Fruit fly (Drosophila melanogaster) whole organism, prepupa: Measurements from ENCODE around the gene SWIP.

ENCODE experiments used
- Blimp-1 ChIP-seq: fragments of 200-800 bp; sonication (Bioruptor generic); optimal IDR thresholded peaks from 3 replicates; lab custom pipeline; 2017; ENCODE audit warnings: missing biosample characterization, missing genetic modification characterization, mild to moderate bottlenecking, moderate library complexity, missing genetic modification reagents
- CG10631 ChIP-seq: fragments of 200-800 bp; sonication (Bioruptor generic); optimal IDR thresholded peaks from 2 replicates; lab custom pipeline; 2016; ENCODE audit warnings: missing biosample characterization, missing genetic modification characterization
- CG11294 ChIP-seq: fragments of 200-800 bp; sonication (Bioruptor generic); IDR thresholded peaks from 2 replicates; pipeline ENCODE4 v1.3.6; 2022; ENCODE audit warnings: missing biosample characterization, missing genetic modification characterization
- CG11762 ChIP-seq: fragments of 200-800 bp; sonication (Bioruptor generic); optimal IDR thresholded peaks from 3 replicates; lab custom pipeline; 2016; ENCODE audit warnings: missing biosample characterization, missing genetic modification characterization; ENCODE audit not compliant: insufficient read depth
- CG11902 ChIP-seq: fragments of 200-800 bp; sonication (Bioruptor generic); optimal IDR thresholded peaks from 3 replicates; lab custom pipeline; 2016; ENCODE audit warnings: missing biosample characterization, missing genetic modification characterization
- CG15336 ChIP-seq: fragments of 200-800 bp; sonication (Bioruptor generic); IDR thresholded peaks from 2 replicates; pipeline ENCODE4 v1.3.6; 2022; ENCODE audit warnings: missing biosample characterization, missing genetic modification characterization
- CG1621 ChIP-seq: fragments of 200-800 bp; sonication (Bioruptor generic); optimal IDR thresholded peaks from 3 replicates; lab custom pipeline; 2018; ENCODE audit warnings: missing biosample characterization, mild to moderate bottlenecking, missing genetic modification characterization
- CG3032 ChIP-seq: fragments of 200-800 bp; optimal IDR thresholded peaks from 2 replicates; lab custom pipeline; 2019; ENCODE audit warnings: missing biosample characterization, mild to moderate bottlenecking, missing genetic modification characterization, moderate library complexity
- CG31627 ChIP-seq: fragments of 200-800 bp; sonication (Bioruptor generic); optimal IDR thresholded peaks from 3 replicates; lab custom pipeline; 2016; ENCODE audit warnings: missing biosample characterization, missing genetic modification characterization
- CG32006 ChIP-seq: fragments of 200-800 bp; sonication (Bioruptor generic); optimal IDR thresholded peaks from 3 replicates; lab custom pipeline; 2017; ENCODE audit warnings: missing biosample characterization, mild to moderate bottlenecking, missing genetic modification characterization
- CG3919 ChIP-seq: fragments of 200-800 bp; sonication (Bioruptor generic); optimal IDR thresholded peaks from 3 replicates; lab custom pipeline; 2016; ENCODE audit warnings: missing biosample characterization, missing genetic modification characterization
- CG4318 ChIP-seq: fragments of 200-800 bp; sonication (Bioruptor generic); optimal IDR thresholded peaks from 3 replicates; lab custom pipeline; 2017; ENCODE audit warnings: missing biosample characterization, mild to moderate bottlenecking, missing genetic modification characterization
- CG6163 ChIP-seq: fragments of 200-800 bp; sonication (Bioruptor generic); IDR thresholded peaks from 3 replicates; pipeline ENCODE4 v1.3.6; 2022; ENCODE audit warnings: missing biosample characterization, missing genetic modification characterization
- CG6276 ChIP-seq: fragments of 200-800 bp; sonication (Bioruptor generic); optimal IDR thresholded peaks from 2 replicates; lab custom pipeline; 2017; ENCODE audit warnings: missing biosample characterization, mild to moderate bottlenecking, missing genetic modification characterization
- CG6792 ChIP-seq: fragments of 200-800 bp; sonication (Bioruptor generic); optimal IDR thresholded peaks from 3 replicates; lab custom pipeline; 2016; ENCODE audit warnings: missing biosample characterization, missing genetic modification characterization
- CG6808 ChIP-seq: fragments of 200-800 bp; sonication (Bioruptor generic); optimal IDR thresholded peaks from 3 replicates; lab custom pipeline; 2017; ENCODE audit warnings: missing biosample characterization, missing genetic modification characterization, mild to moderate bottlenecking, moderate library complexity, missing genetic modification reagents
- CG6854 ChIP-seq: fragments of 200-800 bp; sonication (Bioruptor generic); optimal IDR thresholded peaks from 2 replicates; lab custom pipeline; 2017; ENCODE audit warnings: missing biosample characterization, mild to moderate bottlenecking, missing genetic modification characterization
- CG7368 ChIP-seq: fragments of 200-800 bp; sonication (Bioruptor generic); optimal IDR thresholded peaks from 3 replicates; lab custom pipeline; 2016; ENCODE audit warnings: missing biosample characterization, missing genetic modification characterization
- CG8119 ChIP-seq: fragments of 200-800 bp; sonication (Bioruptor generic); IDR thresholded peaks from 3 replicates; pipeline ENCODE4 v1.3.6; 2022; ENCODE audit warnings: missing biosample characterization, missing genetic modification characterization
- CG8319 ChIP-seq: fragments of 200-800 bp; sonication (Bioruptor generic); optimal IDR thresholded peaks from 3 replicates; lab custom pipeline; 2016; ENCODE audit warnings: missing biosample characterization, missing genetic modification characterization
- CG8632 ChIP-seq: fragments of 200-800 bp; sonication (Bioruptor generic); optimal IDR thresholded peaks from 3 replicates; lab custom pipeline; 2016; ENCODE audit warnings: missing biosample characterization, missing genetic modification characterization
- CG9139 ChIP-seq: fragments of 200-800 bp; sonication (Bioruptor generic); optimal IDR thresholded peaks from 3 replicates; lab custom pipeline; 2017; ENCODE audit warnings: missing biosample characterization, mild to moderate bottlenecking, missing genetic modification characterization
- Eip75B ChIP-seq: fragments of 200-800 bp; sonication (Bioruptor generic); optimal IDR thresholded peaks from 3 replicates; lab custom pipeline; 2016; ENCODE audit warnings: missing biosample characterization, missing genetic modification characterization
- Eip78C ChIP-seq: fragments of 200-800 bp; sonication (Bioruptor generic); peaks from one replicate; lab custom pipeline; 2016; ENCODE audit warnings: missing biosample characterization, missing genetic modification characterization
- Eip93F ChIP-seq: fragments of 200-800 bp; sonication (Bioruptor generic); optimal IDR thresholded peaks from 2 replicates; lab custom pipeline; 2016; ENCODE audit warnings: missing biosample characterization, mild to moderate bottlenecking, missing genetic modification characterization
- Ets21C ChIP-seq: fragments of 200-800 bp; sonication (Bioruptor generic); optimal IDR thresholded peaks from 3 replicates; lab custom pipeline; 2016; ENCODE audit warnings: missing biosample characterization, missing genetic modification characterization
- Ets96B ChIP-seq: fragments of 200-800 bp; optimal IDR thresholded peaks from 2 replicates; lab custom pipeline; 2019; ENCODE audit warnings: missing biosample characterization, mild to moderate bottlenecking, missing genetic modification characterization, moderate library complexity
- Gug ChIP-seq: fragments of 200-800 bp; sonication (Bioruptor generic); IDR thresholded peaks from 2 replicates; pipeline ENCODE4 v1.3.6; 2022; ENCODE audit warnings: missing biosample characterization, missing genetic modification characterization
- Hr38 ChIP-seq: sonication (Bioruptor generic); optimal IDR thresholded peaks from 2 replicates; lab custom pipeline; 2016; ENCODE audit warnings: missing biosample characterization, missing genetic modification characterization
- Hr39 ChIP-seq: fragments of 200-800 bp; sonication (Bioruptor generic); optimal IDR thresholded peaks from 2 replicates; lab custom pipeline; 2016; ENCODE audit warnings: missing biosample characterization, missing genetic modification characterization
- Hr4 ChIP-seq: fragments of 200-800 bp; sonication (Bioruptor generic); optimal IDR thresholded peaks from 3 replicates; lab custom pipeline; 2016; ENCODE audit warnings: missing biosample characterization, missing genetic modification characterization
- Lpt ChIP-seq: fragments of 200-800 bp; sonication (Bioruptor generic); optimal IDR thresholded peaks from 3 replicates; lab custom pipeline; 2016; ENCODE audit warnings: missing biosample characterization, missing genetic modification characterization
- OdsH ChIP-seq: fragments of 200-800 bp; sonication (Bioruptor generic); optimal IDR thresholded peaks from 3 replicates; lab custom pipeline; 2016; ENCODE audit warnings: missing biosample characterization, missing genetic modification characterization
- Smox ChIP-seq: fragments of 200-800 bp; sonication (Bioruptor generic); optimal IDR thresholded peaks from 3 replicates; lab custom pipeline; 2016; ENCODE audit warnings: missing biosample characterization, missing genetic modification characterization
- Sox14 ChIP-seq: fragments of 200-800 bp; sonication (Bioruptor generic); optimal IDR thresholded peaks from 3 replicates; lab custom pipeline; 2016; ENCODE audit warnings: missing biosample characterization, missing genetic modification characterization
- Sox15 ChIP-seq: fragments of 200-800 bp; sonication (Bioruptor generic); optimal IDR thresholded peaks from 3 replicates; lab custom pipeline; 2016; ENCODE audit warnings: missing biosample characterization, missing genetic modification characterization
- achi ChIP-seq: fragments of 200-800 bp; sonication (Bioruptor generic); optimal IDR thresholded peaks from 3 replicates; lab custom pipeline; 2016; ENCODE audit warnings: missing biosample characterization, missing genetic modification characterization
- acj6 ChIP-seq: fragments of 200-800 bp; sonication (Bioruptor generic); optimal IDR thresholded peaks from 3 replicates; lab custom pipeline; 2016; ENCODE audit warnings: missing biosample characterization, missing genetic modification characterization
- cyc ChIP-seq: fragments of 200-800 bp; sonication (Bioruptor generic); optimal IDR thresholded peaks from 3 replicates; lab custom pipeline; 2016; ENCODE audit warnings: missing biosample characterization, missing genetic modification characterization
- dac ChIP-seq: fragments of 200-800 bp; sonication (Bioruptor generic); optimal IDR thresholded peaks from 2 replicates; lab custom pipeline; 2017; ENCODE audit warnings: missing biosample characterization, mild to moderate bottlenecking, missing genetic modification characterization
- eg ChIP-seq: fragments of 200-800 bp; sonication (Bioruptor generic); IDR thresholded peaks from 3 replicates; pipeline ENCODE4 v1.3.6; 2022; ENCODE audit warnings: missing biosample characterization, missing genetic modification characterization
- fd59A ChIP-seq: fragments of 200-800 bp; sonication (Bioruptor generic); optimal IDR thresholded peaks from 2 replicates; lab custom pipeline; 2017; ENCODE audit warnings: missing biosample characterization, mild to moderate bottlenecking, missing genetic modification characterization, missing genetic modification reagents
- fd85E ChIP-seq: fragments of 200-800 bp; sonication (Bioruptor generic); optimal IDR thresholded peaks from 3 replicates; lab custom pipeline; 2016; ENCODE audit warnings: missing biosample characterization, missing genetic modification characterization
- lz ChIP-seq: fragments of 200-800 bp; sonication (Bioruptor generic); optimal IDR thresholded peaks from 3 replicates; lab custom pipeline; 2016; ENCODE audit warnings: missing biosample characterization, missing genetic modification characterization
- net ChIP-seq: fragments of 200-800 bp; sonication (Bioruptor generic); optimal IDR thresholded peaks from 3 replicates; lab custom pipeline; 2016; ENCODE audit warnings: missing biosample characterization, missing genetic modification characterization
- pdm3 ChIP-seq: fragments of 200-800 bp; sonication (Bioruptor generic); optimal IDR thresholded peaks from 3 replicates; lab custom pipeline; 2016; ENCODE audit warnings: missing biosample characterization, missing genetic modification characterization
- salr ChIP-seq, 2 experiments: fragments of 200-800 bp; sonication (Bioruptor generic); optimal IDR thresholded peaks; 3 replicates each; lab custom pipeline; 2016 to 2018; ENCODE audit warnings: missing biosample characterization in 2 of 2, missing genetic modification characterization in 2 of 2, mild to moderate bottlenecking in 1 of 2
- spab ChIP-seq: fragments of 200-800 bp; sonication (Bioruptor generic); optimal IDR thresholded peaks from 2 replicates; lab custom pipeline; 2017; ENCODE audit warnings: missing biosample characterization, mild to moderate bottlenecking, missing genetic modification characterization, missing genetic modification reagents
- ss ChIP-seq, 2 experiments: fragments of 200-800 bp; sonication (Bioruptor generic); optimal IDR thresholded peaks; 2 replicates in 1 of 2; 3 replicates in 1 of 2; lab custom pipeline; 2017 to 2018; ENCODE audit warnings: mild to moderate bottlenecking in 2 of 2, missing biosample characterization in 2 of 2, missing genetic modification characterization in 2 of 2, moderate library complexity in 1 of 2
- svp ChIP-seq: fragments of 200-800 bp; sonication (Bioruptor generic); peaks from one replicate; lab custom pipeline; 2016; ENCODE audit warnings: missing biosample characterization, missing genetic modification characterization
- topi ChIP-seq: fragments of 200-800 bp; sonication (Bioruptor generic); optimal IDR thresholded peaks from 3 replicates; lab custom pipeline; 2016; ENCODE audit warnings: missing biosample characterization, missing genetic modification characterization
- vri ChIP-seq: fragments of 200-800 bp; sonication (Bioruptor generic); optimal IDR thresholded peaks from 3 replicates; lab custom pipeline; 2016; ENCODE audit warnings: missing biosample characterization, mild to moderate bottlenecking, missing genetic modification characterization

SWIP gene

DNA sequence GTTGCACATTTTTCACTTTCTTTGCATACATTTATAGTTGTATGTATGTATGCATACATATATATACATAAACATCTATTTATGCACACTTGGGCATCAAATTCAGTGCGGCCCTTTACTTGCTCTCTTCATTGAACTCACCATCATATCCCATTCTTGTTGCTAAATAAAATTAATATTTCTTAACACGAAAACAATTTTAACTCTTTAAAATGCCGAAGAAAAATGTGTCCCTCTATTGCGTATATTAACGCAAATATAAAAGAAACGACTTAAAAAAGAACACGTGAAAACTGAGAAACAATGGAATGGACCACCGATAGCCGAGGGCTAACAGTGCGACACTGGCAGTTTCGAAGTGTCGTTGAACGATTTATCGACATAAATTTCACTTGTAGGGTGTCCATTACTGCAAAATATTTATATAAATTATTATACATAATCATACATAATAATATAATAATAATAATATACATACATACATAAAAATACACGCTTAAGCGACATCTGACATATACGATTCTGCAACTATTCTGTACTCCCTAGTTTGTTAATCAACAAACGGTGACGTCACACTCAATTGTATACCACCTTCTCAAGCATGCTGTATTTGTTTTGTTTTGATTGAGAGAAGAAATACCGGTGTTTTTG lies 45.3 kb downstream of the SWIP start, which contains the start of the genes U2af50 and PIG-Q:
Gene U2af50, minus strand, starts transcription at position 370 of the 651 bp plus-strand sequence.
Gene PIG-Q, plus strand, starts transcription at position 474 of the 651 bp plus-strand sequence.
- TF ChIP-seq vri (GFP tag; lab: Kevin White, UChicago) (peak; percentile 62), Sox15 (GFP tag; lab: Kevin White, UChicago) (peak; percentile 84), lz (GFP tag; lab: Kevin White, UChicago) (peak; percentile 80), Ets21C (peak; percentile 66), CG8119 (GFP tag; lab: Robert Waterston, UW) (no peak; the same call in none of the 3 replicates), Hr4 (GFP tag; lab: Kevin White, UChicago) (peak; percentile 79), spab (GFP tag; lab: Kevin White, UChicago) (no peak), fd59A (GFP tag; lab: Kevin White, UChicago) (no peak), CG6854 (peak; percentile 83), Smox (GFP tag; lab: Kevin White, UChicago) (no peak), acj6 (peak; percentile 90), CG4318 (peak; percentile 85), CG11294 (GFP tag; lab: Robert Waterston, UW) (no peak; the same call in 1 of the 2 replicates), ss (GFP tag; optimal IDR thresholded peaks at IDR 0.05; lab: Kevin White, UChicago) (no peak), CG1621 (tag; lab: Kevin White, UChicago) (peak; percentile 82), CG8632 (GFP tag; lab: Kevin White, UChicago) (peak; percentile 90), fd85E (no peak), topi (GFP tag; lab: Kevin White, UChicago) (no peak), CG3032 (peak; percentile 93), CG9139 (peak; percentile 86), achi (GFP tag; lab: Kevin White, UChicago) (peak; percentile 93), dac (GFP tag; lab: Kevin White, UChicago) (peak; percentile 82), net (no peak), svp (no peak), CG11762 (GFP tag; lab: Kevin White, UChicago) (peak; percentile 86), CG3919 (GFP tag; lab: Kevin White, UChicago) (no peak), CG11902 (GFP tag; lab: Kevin White, UChicago) (peak; percentile 79), salr (GFP tag; optimal IDR thresholded peaks at IDR 0.05; lab: Kevin White, UChicago) (no peak), CG10631 (GFP tag; lab: Kevin White, UChicago) (peak; percentile 94), Ets96B (tag; lab: Kevin White, UChicago) (peak; percentile 91), cyc (GFP tag; lab: Kevin White, UChicago) (peak; percentile 74), OdsH (GFP tag; lab: Kevin White, UChicago) (peak; percentile 90), CG31627 (GFP tag; lab: Kevin White, UChicago) (peak; percentile 75), CG6276 (GFP tag; lab: Kevin White, UChicago) (no peak), pdm3 (GFP tag; lab: Kevin White, UChicago) (peak; percentile 81), Sox14 (GFP tag; lab: Kevin White, UChicago) (peak; percentile 74), CG6792 (GFP tag; lab: Kevin White, UChicago) (peak; percentile 84), Blimp-1 (GFP tag; lab: Kevin White, UChicago) (peak; percentile 65), CG8319 (GFP tag; lab: Kevin White, UChicago) (peak; percentile 73), Lpt (GFP tag; lab: Kevin White, UChicago) (peak; percentile 84), Eip75B (no peak), Eip78C (peak; percentile 92), CG7368 (GFP tag; lab: Kevin White, UChicago) (no peak), Hr38 (GFP tag; lab: Kevin White, UChicago) (no peak), eg (no peak), CG6808 (GFP tag; lab: Kevin White, UChicago) (no peak), Hr39 (GFP tag; lab: Kevin White, UChicago) (peak; percentile 75), CG15336 (GFP tag; lab: Robert Waterston, UW) (peak; percentile 90), Gug (peak; percentile 89), Eip93F (GFP tag; lab: Kevin White, UChicago) (peak; percentile 38), CG6163 (no peak), CG32006 (GFP tag; lab: Kevin White, UChicago) (peak; percentile 93)
